Fruit fly (Drosophila melanogaster): ENCODE data around the gene CG16820.

CG16820 gene

DNA sequence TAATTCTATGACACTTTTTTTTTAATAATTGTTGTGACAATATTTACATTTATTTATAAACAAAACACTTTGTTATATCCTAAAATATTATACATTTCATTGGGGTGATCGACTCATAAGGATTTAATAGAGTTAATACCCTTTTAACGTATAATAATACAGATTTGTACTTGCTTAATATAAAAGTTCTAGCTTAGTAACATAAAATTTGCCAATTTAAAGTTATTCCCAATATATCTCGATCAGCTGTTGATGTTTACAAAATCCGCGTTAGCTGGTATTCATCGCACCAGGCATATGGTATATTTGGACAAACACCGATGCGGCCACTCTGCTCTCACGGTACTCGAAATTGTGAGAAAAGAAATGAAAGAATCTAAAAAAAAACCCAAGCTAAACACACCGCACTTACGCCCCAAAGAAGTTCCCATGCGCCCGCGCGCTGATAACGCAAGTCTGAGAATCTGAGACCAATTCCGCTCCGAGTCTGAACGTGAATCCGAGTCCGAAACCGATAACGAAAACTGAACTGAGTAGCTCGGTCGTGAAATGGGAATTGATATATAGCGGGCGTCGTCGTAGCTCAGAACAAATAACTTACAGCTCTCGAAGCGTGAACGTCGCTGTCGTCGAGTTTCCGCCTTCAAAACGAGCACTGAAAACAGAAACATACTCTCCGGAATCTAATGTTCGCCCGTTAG, 42.4 kb upstream of the CG16820 start, which contains the start of gene Pect (continued):
- TF ChIP-seq Xrp1 (GFP tag; IDR thresholded peaks at IDR 0.05): peak; percentile 19; the same call in 1 of the 2 replicates
- TF ChIP-seq her (GFP tag; optimal IDR thresholded peaks at IDR 0.05): peak; percentile 98
- TF ChIP-seq org-1 (GFP tag; optimal IDR thresholded peaks at IDR 0.05): no peak
- TF ChIP-seq Hand (GFP tag; optimal IDR thresholded peaks at IDR 0.05): no peak
- no peak for TF ChIP-seq CG42726 (GFP tag; IDR thresholded peaks at IDR 0.05; ENCODE audit: partially characterized antibody)
- no peak for TF ChIP-seq Lpt (GFP tag; optimal IDR thresholded peaks at IDR 0.05)
- TF ChIP-seq CG15514 (GFP tag; optimal IDR thresholded peaks at IDR 0.05): peak; percentile 98
- no peak for TF ChIP-seq CG3407 (GFP tag; optimal IDR thresholded peaks at IDR 0.05)
- peak; percentile 71 for TF ChIP-seq CG8924 (tag; optimal IDR thresholded peaks at IDR 0.05)
- TF ChIP-seq ro (GFP tag; IDR thresholded peaks at IDR 0.05): no peak
- no peak for TF ChIP-seq Rx (GFP tag; IDR thresholded peaks at IDR 0.05)
- peak; percentile 56; the same call in 1 of the 2 replicates for TF ChIP-seq GATAe (GFP tag; conservative IDR thresholded peaks at IDR 0.05)
- no peak for TF ChIP-seq CG4404 (GFP tag; IDR thresholded peaks at IDR 0.05)
- TF ChIP-seq pros (GFP tag; optimal IDR thresholded peaks at IDR 0.05): peak; percentile 31
- no peak for TF ChIP-seq lbe (GFP tag; optimal IDR thresholded peaks at IDR 0.05)
- peak; percentile 34 for TF ChIP-seq HmgD (GFP tag; optimal IDR thresholded peaks at IDR 0.05)
- no peak for TF ChIP-seq ems (GFP tag; optimal IDR thresholded peaks at IDR 0.05)
- peak; percentile 62 for TF ChIP-seq HmgZ (tag; optimal IDR thresholded peaks at IDR 0.05)
- TF ChIP-seq CG6654 (GFP tag; optimal IDR thresholded peaks at IDR 0.05): no peak
- TF ChIP-seq mirr (GFP tag; optimal IDR thresholded peaks at IDR 0.05): peak; percentile 49
- no peak for TF ChIP-seq CG11456 (GFP tag; IDR thresholded peaks at IDR 0.05)
- TF ChIP-seq tio (GFP tag; optimal IDR thresholded peaks at IDR 0.05): no peak
- no peak for TF ChIP-seq CG11560 (tag; IDR thresholded peaks at IDR 0.05)
- peak; percentile 65; the same call in 1 of the 2 replicates for TF ChIP-seq Bgb (GFP tag; IDR thresholded peaks at IDR 0.05; ENCODE audit: partially characterized antibody)
- 0 out of 3 replicates have a peak, but pooled peaks have one; percentile 43 for TF ChIP-seq knrl (GFP tag; IDR thresholded peaks at IDR 0.05; ENCODE audit: partially characterized antibody)
- TF ChIP-seq HLH4C (GFP tag; IDR thresholded peaks at IDR 0.05; ENCODE audit: partially characterized antibody): no peak; the same call in 2 of the 3 replicates
- no peak for TF ChIP-seq wdn (GFP tag; IDR thresholded peaks at IDR 0.05)
- peak; percentile 44 for TF ChIP-seq CG4707 (GFP tag; optimal IDR thresholded peaks at IDR 0.05)
- TF ChIP-seq CG17186 (GFP tag; optimal IDR thresholded peaks at IDR 0.05): peak; percentile 11
- no peak for TF ChIP-seq Atf6 (GFP tag; IDR thresholded peaks at IDR 0.05)
- TF ChIP-seq stwl (tag; optimal IDR thresholded peaks at IDR 0.05): peak; percentile 9
- TF ChIP-seq dmrt11E (tag; optimal IDR thresholded peaks at IDR 0.05): peak; percentile 37
- TF ChIP-seq Dek (tag; optimal IDR thresholded peaks at IDR 0.05): peak; percentile 58
- peak; percentile 6 for TF ChIP-seq Hmr (GFP tag; optimal IDR thresholded peaks at IDR 0.05)
- TF ChIP-seq mam (GFP tag; optimal IDR thresholded peaks at IDR 0.05): no peak
- no peak for TF ChIP-seq Side (GFP tag; optimal IDR thresholded peaks at IDR 0.05)
- TF ChIP-seq NC2β (GFP tag; optimal IDR thresholded peaks at IDR 0.05): peak; percentile 4
- no peak for TF ChIP-seq CG14050 (GFP tag; IDR thresholded peaks at IDR 0.05)
- TF ChIP-seq lov (optimal IDR thresholded peaks at IDR 0.05): no peak
- TF ChIP-seq lov (GFP tag; IDR thresholded peaks at IDR 0.05): peak; percentile 29; the same call in 1 of the 3 replicates
- peak; percentile 29 for TF ChIP-seq Adf1 (GFP tag; IDR thresholded peaks at IDR 0.05)
- peak; percentile 54; the same call in 1 of the 2 replicates for TF ChIP-seq E2f1 (GFP tag; IDR thresholded peaks at IDR 0.05)
- no peak for TF ChIP-seq slou (GFP tag; optimal IDR thresholded peaks at IDR 0.05)
- no peak for TF ChIP-seq bcd (GFP tag; optimal IDR thresholded peaks at IDR 0.05)
- peak; percentile 28; the same call in 1 of the 2 replicates for TF ChIP-seq ato (GFP tag; IDR thresholded peaks at IDR 0.05; ENCODE audit: partially characterized antibody)
- no peak for TF ChIP-seq CG3995 (GFP tag; optimal IDR thresholded peaks at IDR 0.05)
- TF ChIP-seq inv (GFP tag; IDR thresholded peaks at IDR 0.05; ENCODE audit: partially characterized antibody): peak; percentile 44; the same call in 1 of the 2 replicates
- no peak for TF ChIP-seq Sry-β (GFP tag; optimal IDR thresholded peaks at IDR 0.05)
- no peak for TF ChIP-seq CG6791 (GFP tag; IDR thresholded peaks at IDR 0.05; ENCODE audit: partially characterized antibody)

Measured in whole organism, embryonic.